Worm (Caenorhabditis elegans) whole organism, L2 larva: ENCODE results near the gene C05C8.5.

Experiments used
- ceh-82 ChIP-seq: fragments of 150-350 bp; optimal IDR thresholded peaks from 2 replicates; lab custom pipeline; 2014; ENCODE audit warnings: missing biosample characterization, missing genetic modification characterization
- nhr-237 ChIP-seq: fragments of 150-350 bp; optimal IDR thresholded peaks from 2 replicates; lab custom pipeline; 2014; ENCODE audit warnings: missing biosample characterization, missing genetic modification characterization

ce11 chrV:7230847-7231246 lies 3.8 kb downstream of the C05C8.5 start, which contains the start of the genes gei-6 and krr-1:
- TF ChIP-seq nhr-237 = no peak
- no peak for TF ChIP-seq ceh-82 (tag; lab: Kevin White, UChicago)
